Fruit fly (Drosophila melanogaster) whole organism, prepupa: ENCODE data around the gene PolH.
A peak's percentile ranks its signal among the peaks of the same experiment; 100 is the strongest.

Experiments used
- Blimp-1 ChIP-seq: fragments of 200-800 bp; sonication (Bioruptor generic); optimal IDR thresholded peaks from 3 replicates; lab custom pipeline; 2017; ENCODE audit warnings: missing biosample characterization, missing genetic modification characterization, mild to moderate bottlenecking, moderate library complexity, missing genetic modification reagents
- CG11762 ChIP-seq: fragments of 200-800 bp; sonication (Bioruptor generic); optimal IDR thresholded peaks from 3 replicates; lab custom pipeline; 2016; ENCODE audit warnings: missing biosample characterization, missing genetic modification characterization; ENCODE audit not compliant: insufficient read depth
- CG11902 ChIP-seq: fragments of 200-800 bp; sonication (Bioruptor generic); optimal IDR thresholded peaks from 3 replicates; lab custom pipeline; 2016; ENCODE audit warnings: missing biosample characterization, missing genetic modification characterization
- CG15336 ChIP-seq: fragments of 200-800 bp; sonication (Bioruptor generic); IDR thresholded peaks from 2 replicates; pipeline ENCODE4 v1.3.6; 2022; ENCODE audit warnings: missing biosample characterization, missing genetic modification characterization
- CG1621 ChIP-seq: fragments of 200-800 bp; sonication (Bioruptor generic); optimal IDR thresholded peaks from 3 replicates; lab custom pipeline; 2018; ENCODE audit warnings: missing biosample characterization, mild to moderate bottlenecking, missing genetic modification characterization
- CG16779 ChIP-seq: fragments of 200-800 bp; sonication (Bioruptor generic); optimal IDR thresholded peaks from 3 replicates; lab custom pipeline; 2017; ENCODE audit warnings: missing biosample characterization, mild to moderate bottlenecking, missing genetic modification characterization
- CG3032 ChIP-seq: fragments of 200-800 bp; optimal IDR thresholded peaks from 2 replicates; lab custom pipeline; 2019; ENCODE audit warnings: missing biosample characterization, mild to moderate bottlenecking, missing genetic modification characterization, moderate library complexity
- CG31627 ChIP-seq: fragments of 200-800 bp; sonication (Bioruptor generic); optimal IDR thresholded peaks from 3 replicates; lab custom pipeline; 2016; ENCODE audit warnings: missing biosample characterization, missing genetic modification characterization
- CG34406 ChIP-seq: fragments of 200-800 bp; sonication (Bioruptor generic); optimal IDR thresholded peaks from 3 replicates; lab custom pipeline; 2016; ENCODE audit warnings: missing biosample characterization, missing genetic modification characterization
- CG6163 ChIP-seq: fragments of 200-800 bp; sonication (Bioruptor generic); IDR thresholded peaks from 3 replicates; pipeline ENCODE4 v1.3.6; 2022; ENCODE audit warnings: missing biosample characterization, missing genetic modification characterization
- CG6808 ChIP-seq: fragments of 200-800 bp; sonication (Bioruptor generic); optimal IDR thresholded peaks from 3 replicates; lab custom pipeline; 2017; ENCODE audit warnings: missing biosample characterization, missing genetic modification characterization, mild to moderate bottlenecking, moderate library complexity, missing genetic modification reagents
- CG6854 ChIP-seq: fragments of 200-800 bp; sonication (Bioruptor generic); optimal IDR thresholded peaks from 2 replicates; lab custom pipeline; 2017; ENCODE audit warnings: missing biosample characterization, mild to moderate bottlenecking, missing genetic modification characterization
- CG7368 ChIP-seq: fragments of 200-800 bp; sonication (Bioruptor generic); optimal IDR thresholded peaks from 3 replicates; lab custom pipeline; 2016; ENCODE audit warnings: missing biosample characterization, missing genetic modification characterization
- CG8319 ChIP-seq: fragments of 200-800 bp; sonication (Bioruptor generic); optimal IDR thresholded peaks from 3 replicates; lab custom pipeline; 2016; ENCODE audit warnings: missing biosample characterization, missing genetic modification characterization
- CG8632 ChIP-seq: fragments of 200-800 bp; sonication (Bioruptor generic); optimal IDR thresholded peaks from 3 replicates; lab custom pipeline; 2016; ENCODE audit warnings: missing biosample characterization, missing genetic modification characterization
- Eip78C ChIP-seq: fragments of 200-800 bp; sonication (Bioruptor generic); peaks from one replicate; lab custom pipeline; 2016; ENCODE audit warnings: missing biosample characterization, missing genetic modification characterization
- Eip93F ChIP-seq: fragments of 200-800 bp; sonication (Bioruptor generic); optimal IDR thresholded peaks from 2 replicates; lab custom pipeline; 2016; ENCODE audit warnings: missing biosample characterization, mild to moderate bottlenecking, missing genetic modification characterization
- Hr38 ChIP-seq: sonication (Bioruptor generic); optimal IDR thresholded peaks from 2 replicates; lab custom pipeline; 2016; ENCODE audit warnings: missing biosample characterization, missing genetic modification characterization
- Hr39 ChIP-seq: fragments of 200-800 bp; sonication (Bioruptor generic); optimal IDR thresholded peaks from 2 replicates; lab custom pipeline; 2016; ENCODE audit warnings: missing biosample characterization, missing genetic modification characterization
- Hr4 ChIP-seq: fragments of 200-800 bp; sonication (Bioruptor generic); optimal IDR thresholded peaks from 3 replicates; lab custom pipeline; 2016; ENCODE audit warnings: missing biosample characterization, missing genetic modification characterization
- Met ChIP-seq: fragments of 200-800 bp; sonication (Bioruptor generic); optimal IDR thresholded peaks from 3 replicates; lab custom pipeline; 2016; ENCODE audit warnings: missing biosample characterization, missing genetic modification characterization
- OdsH ChIP-seq: fragments of 200-800 bp; sonication (Bioruptor generic); optimal IDR thresholded peaks from 3 replicates; lab custom pipeline; 2016; ENCODE audit warnings: missing biosample characterization, missing genetic modification characterization
- Smox ChIP-seq: fragments of 200-800 bp; sonication (Bioruptor generic); optimal IDR thresholded peaks from 3 replicates; lab custom pipeline; 2016; ENCODE audit warnings: missing biosample characterization, missing genetic modification characterization
- Sox14 ChIP-seq: fragments of 200-800 bp; sonication (Bioruptor generic); optimal IDR thresholded peaks from 3 replicates; lab custom pipeline; 2016; ENCODE audit warnings: missing biosample characterization, missing genetic modification characterization
- achi ChIP-seq: fragments of 200-800 bp; sonication (Bioruptor generic); optimal IDR thresholded peaks from 3 replicates; lab custom pipeline; 2016; ENCODE audit warnings: missing biosample characterization, missing genetic modification characterization
- cyc ChIP-seq: fragments of 200-800 bp; sonication (Bioruptor generic); optimal IDR thresholded peaks from 3 replicates; lab custom pipeline; 2016; ENCODE audit warnings: missing biosample characterization, missing genetic modification characterization
- dac ChIP-seq: fragments of 200-800 bp; sonication (Bioruptor generic); optimal IDR thresholded peaks from 2 replicates; lab custom pipeline; 2017; ENCODE audit warnings: missing biosample characterization, mild to moderate bottlenecking, missing genetic modification characterization
- eg ChIP-seq: fragments of 200-800 bp; sonication (Bioruptor generic); IDR thresholded peaks from 3 replicates; pipeline ENCODE4 v1.3.6; 2022; ENCODE audit warnings: missing biosample characterization, missing genetic modification characterization
- esn ChIP-seq: fragments of 200-800 bp; sonication (Bioruptor generic); optimal IDR thresholded peaks from 2 replicates; lab custom pipeline; 2016; ENCODE audit warnings: missing biosample characterization, mild to moderate bottlenecking, missing genetic modification characterization, moderate library complexity
- fd85E ChIP-seq: fragments of 200-800 bp; sonication (Bioruptor generic); optimal IDR thresholded peaks from 3 replicates; lab custom pipeline; 2016; ENCODE audit warnings: missing biosample characterization, missing genetic modification characterization
- lz ChIP-seq: fragments of 200-800 bp; sonication (Bioruptor generic); optimal IDR thresholded peaks from 3 replicates; lab custom pipeline; 2016; ENCODE audit warnings: missing biosample characterization, missing genetic modification characterization
- pdm3 ChIP-seq: fragments of 200-800 bp; sonication (Bioruptor generic); optimal IDR thresholded peaks from 3 replicates; lab custom pipeline; 2016; ENCODE audit warnings: missing biosample characterization, missing genetic modification characterization
- salr ChIP-seq, 2 experiments: fragments of 200-800 bp; sonication (Bioruptor generic); optimal IDR thresholded peaks; 3 replicates each; lab custom pipeline; 2016 to 2018; ENCODE audit warnings: missing biosample characterization in 2 of 2, missing genetic modification characterization in 2 of 2, mild to moderate bottlenecking in 1 of 2
- spab ChIP-seq: fragments of 200-800 bp; sonication (Bioruptor generic); optimal IDR thresholded peaks from 2 replicates; lab custom pipeline; 2017; ENCODE audit warnings: missing biosample characterization, mild to moderate bottlenecking, missing genetic modification characterization, missing genetic modification reagents
- ss ChIP-seq, 2 experiments: fragments of 200-800 bp; sonication (Bioruptor generic); optimal IDR thresholded peaks; 2 replicates in 1 of 2; 3 replicates in 1 of 2; lab custom pipeline; 2017 to 2018; ENCODE audit warnings: mild to moderate bottlenecking in 2 of 2, missing biosample characterization in 2 of 2, missing genetic modification characterization in 2 of 2, moderate library complexity in 1 of 2
- svp ChIP-seq: fragments of 200-800 bp; sonication (Bioruptor generic); peaks from one replicate; lab custom pipeline; 2016; ENCODE audit warnings: missing biosample characterization, missing genetic modification characterization
- topi ChIP-seq: fragments of 200-800 bp; sonication (Bioruptor generic); optimal IDR thresholded peaks from 3 replicates; lab custom pipeline; 2016; ENCODE audit warnings: missing biosample characterization, missing genetic modification characterization
- vri ChIP-seq: fragments of 200-800 bp; sonication (Bioruptor generic); optimal IDR thresholded peaks from 3 replicates; lab custom pipeline; 2016; ENCODE audit warnings: missing biosample characterization, mild to moderate bottlenecking, missing genetic modification characterization

The PolH gene

dm6 chr3L:21941615-21942259, at the start of gene PolH, which contains the start of gene CG14562:
Gene PolH (minus strand): TSS chr3L:21941812.
Gene CG14562 (plus strand): TSS chr3L:21942221.
- TF ChIP-seq CG15336 (GFP tag; lab: Robert Waterston, UW) (no peak), CG6808 (no peak), Hr39 (GFP tag; lab: Kevin White, UChicago) (no peak), Met (GFP tag; lab: Kevin White, UChicago) (no peak), Smox (GFP tag; lab: Kevin White, UChicago) (no peak), CG3032 (tag; lab: Kevin White, UChicago) (no peak)

- peak; percentile 22 for TF ChIP-seq svp
- TF ChIP-seq dac, result no peak
Observed at dm6 chr3L:21984910-21985309, 43.3 kb upstream of the PolH start, which contains the start of gene Act79B. Gene Act79B (plus strand): TSS chr3L:21985210.

dm6 chr3L:21979789-21980188, 38.2 kb upstream of the PolH start:
- no peak for TF ChIP-seq Hr38
- no peak for TF ChIP-seq Sox14 (GFP tag; lab: Kevin White, UChicago)
- peak; percentile 11 for TF ChIP-seq Eip78C (GFP tag; lab: Kevin White, UChicago)
- TF ChIP-seq svp, result peak; percentile 100
- peak; percentile 74 for TF ChIP-seq vri (GFP tag; lab: Kevin White, UChicago)
- TF ChIP-seq, all 60 proteins: peak for 3

dm6 chr3L:21973640-21974039, 32.0 kb upstream of the PolH start:
- TF ChIP-seq CG31627, result no peak
- TF ChIP-seq svp, result peak; percentile 47
- TF ChIP-seq topi (GFP tag; lab: Kevin White, UChicago), result no peak
- no peak for TF ChIP-seq Hr4 (GFP tag; lab: Kevin White, UChicago)
- no peak for TF ChIP-seq CG1621
- peak; percentile 12 for TF ChIP-seq Eip78C (GFP tag; lab: Kevin White, UChicago)
- TF ChIP-seq CG11902 (GFP tag; lab: Kevin White, UChicago), result no peak

dm6 chr3L:21972162-21973022, 30.8 kb upstream of the PolH start:
- TF ChIP-seq lz (GFP tag; lab: Kevin White, UChicago) (peak; percentile 41), Smox (GFP tag; lab: Kevin White, UChicago) (peak; percentile 49), OdsH (GFP tag; lab: Kevin White, UChicago) (peak; percentile 44), Met (GFP tag; lab: Kevin White, UChicago) (peak; percentile 71), CG6854 (no peak), pdm3 (GFP tag; lab: Kevin White, UChicago) (peak; percentile 39), achi (peak; percentile 24), eg (GFP tag; lab: Robert Waterston, UW) (peak; percentile 52; the same call in 1 of the 3 replicates), vri (GFP tag; lab: Kevin White, UChicago) (peak; percentile 93), ss (GFP tag; optimal IDR thresholded peaks at IDR 0.05; lab: Kevin White, UChicago) (peak in 1 of 2 experiments; percentile 54), CG3032 (tag; lab: Kevin White, UChicago) (no peak), esn (GFP tag; lab: Kevin White, UChicago) (peak; percentile 44), spab (GFP tag; lab: Kevin White, UChicago) (no peak), CG34406 (peak; percentile 14), fd85E (no peak), CG7368 (GFP tag; lab: Kevin White, UChicago) (no peak), Hr4 (GFP tag; lab: Kevin White, UChicago) (peak; percentile 44), cyc (peak; percentile 48), CG11762 (GFP tag; lab: Kevin White, UChicago) (peak; percentile 18), CG8319 (no peak), Eip78C (GFP tag; lab: Kevin White, UChicago) (peak; percentile 77), salr (GFP tag; optimal IDR thresholded peaks at IDR 0.05; lab: Kevin White, UChicago) (no peak), CG31627 (peak; percentile 24), Hr39 (GFP tag; lab: Kevin White, UChicago) (peak; percentile 51), CG6808 (peak; percentile 30), Blimp-1 (GFP tag; lab: Kevin White, UChicago) (no peak), Eip93F (GFP tag; lab: Kevin White, UChicago) (no peak), CG11902 (GFP tag; lab: Kevin White, UChicago) (no peak), Sox14 (GFP tag; lab: Kevin White, UChicago) (peak; percentile 61), CG16779 (tag; lab: Kevin White, UChicago) (no peak), CG8632 (GFP tag; lab: Kevin White, UChicago) (no peak), CG6163 (GFP tag; lab: Robert Waterston, UW) (0 out of 3 replicates have a peak, but pooled peaks have one; percentile 37), topi (GFP tag; lab: Kevin White, UChicago) (peak; percentile 18)
